Fruit fly (Drosophila melanogaster): ENCODE data around the gene Rrp45.

The Rrp45 gene

dm6 chrX:16781055-16781454, 10.0 kb downstream of the Rrp45 start:
- no peak for TF ChIP-seq pan (optimal IDR thresholded peaks at IDR 0.05)
- no peak for TF ChIP-seq EcR (GFP tag; optimal IDR thresholded peaks at IDR 0.05)
- no peak for TF ChIP-seq Dll (optimal IDR thresholded peaks at IDR 0.05)
- TF ChIP-seq psq (optimal IDR thresholded peaks at IDR 0.05), result no peak
- TF ChIP-seq CG8478 (optimal IDR thresholded peaks at IDR 0.05), result no peak
- no peak for TF ChIP-seq usp (GFP tag; optimal IDR thresholded peaks at IDR 0.05)

- TF ChIP-seq psq (optimal IDR thresholded peaks at IDR 0.05) (no peak), pan (optimal IDR thresholded peaks at IDR 0.05) (no peak), Dll (optimal IDR thresholded peaks at IDR 0.05) (no peak), usp (GFP tag; optimal IDR thresholded peaks at IDR 0.05) (no peak), EcR (GFP tag; optimal IDR thresholded peaks at IDR 0.05) (no peak), CG8478 (optimal IDR thresholded peaks at IDR 0.05) (no peak)
These were observed 10.8 kb downstream of the Rrp45 start for dm6 chrX:16780244-16780643.

- TF ChIP-seq psq (optimal IDR thresholded peaks at IDR 0.05) (no peak), CG8478 (optimal IDR thresholded peaks at IDR 0.05) (no peak), EcR (GFP tag; optimal IDR thresholded peaks at IDR 0.05) (no peak), pan (optimal IDR thresholded peaks at IDR 0.05) (no peak), Dll (optimal IDR thresholded peaks at IDR 0.05) (no peak), usp (GFP tag; optimal IDR thresholded peaks at IDR 0.05) (no peak)
These were observed 12.9 kb downstream of the Rrp45 start for dm6 chrX:16778138-16778672.

dm6 chrX:16775083-16775482, 16.0 kb downstream of the Rrp45 start:
- TF ChIP-seq pan (optimal IDR thresholded peaks at IDR 0.05) (no peak), EcR (GFP tag; optimal IDR thresholded peaks at IDR 0.05) (no peak), usp (GFP tag; optimal IDR thresholded peaks at IDR 0.05) (no peak), Dll (optimal IDR thresholded peaks at IDR 0.05) (no peak), psq (optimal IDR thresholded peaks at IDR 0.05) (no peak), CG8478 (optimal IDR thresholded peaks at IDR 0.05) (no peak)

dm6 chrX:16774201-16775061, 16.6 kb downstream of the Rrp45 start:
- TF ChIP-seq pan (optimal IDR thresholded peaks at IDR 0.05), result no peak

- no peak for TF ChIP-seq usp (GFP tag; optimal IDR thresholded peaks at IDR 0.05)
- no peak for TF ChIP-seq Dll (optimal IDR thresholded peaks at IDR 0.05)
- TF ChIP-seq EcR (GFP tag; optimal IDR thresholded peaks at IDR 0.05), result no peak
- no peak for TF ChIP-seq CG8478 (optimal IDR thresholded peaks at IDR 0.05)
- no peak for TF ChIP-seq psq (optimal IDR thresholded peaks at IDR 0.05)
- no peak for TF ChIP-seq pan (optimal IDR thresholded peaks at IDR 0.05)
These were observed 17.9 kb downstream of the Rrp45 start for dm6 chrX:16772882-16773827.

dm6 chrX:16768770-16769169, 22.3 kb downstream of the Rrp45 start:
- TF ChIP-seq EcR (GFP tag; optimal IDR thresholded peaks at IDR 0.05), result no peak
- no peak for TF ChIP-seq psq (optimal IDR thresholded peaks at IDR 0.05)
- TF ChIP-seq CG8478 (optimal IDR thresholded peaks at IDR 0.05), result no peak

dm6 chrX:16766868-16767431, 24.1 kb downstream of the Rrp45 start:
- TF ChIP-seq psq (optimal IDR thresholded peaks at IDR 0.05) (no peak), usp (GFP tag; optimal IDR thresholded peaks at IDR 0.05) (no peak), EcR (GFP tag; optimal IDR thresholded peaks at IDR 0.05) (no peak), CG8478 (optimal IDR thresholded peaks at IDR 0.05) (no peak), pan (optimal IDR thresholded peaks at IDR 0.05) (no peak), Dll (optimal IDR thresholded peaks at IDR 0.05) (no peak)

- TF ChIP-seq pan (optimal IDR thresholded peaks at IDR 0.05) (no peak), EcR (GFP tag; optimal IDR thresholded peaks at IDR 0.05) (no peak), Dll (optimal IDR thresholded peaks at IDR 0.05) (no peak), CG8478 (optimal IDR thresholded peaks at IDR 0.05) (no peak), usp (GFP tag; optimal IDR thresholded peaks at IDR 0.05) (no peak), psq (optimal IDR thresholded peaks at IDR 0.05) (no peak)
These were observed 25.3 kb downstream of the Rrp45 start for dm6 chrX:16765809-16766208.

dm6 chrX:16764955-16765354, 26.1 kb downstream of the Rrp45 start:
- TF ChIP-seq usp (GFP tag; optimal IDR thresholded peaks at IDR 0.05), result no peak

dm6 chrX:16761531-16761930, 29.5 kb downstream of the Rrp45 start:
- TF ChIP-seq psq (optimal IDR thresholded peaks at IDR 0.05), result no peak
- TF ChIP-seq CG8478 (optimal IDR thresholded peaks at IDR 0.05), result no peak
- TF ChIP-seq pan (optimal IDR thresholded peaks at IDR 0.05), result no peak
- no peak for TF ChIP-seq Dll (optimal IDR thresholded peaks at IDR 0.05)
- TF ChIP-seq EcR (GFP tag; optimal IDR thresholded peaks at IDR 0.05), result no peak
- TF ChIP-seq usp (GFP tag; optimal IDR thresholded peaks at IDR 0.05), result no peak

dm6 chrX:16760542-16760941, 30.5 kb downstream of the Rrp45 start:
- no peak for TF ChIP-seq psq (optimal IDR thresholded peaks at IDR 0.05)
- TF ChIP-seq CG8478 (optimal IDR thresholded peaks at IDR 0.05), result no peak
- TF ChIP-seq EcR (GFP tag; optimal IDR thresholded peaks at IDR 0.05), result no peak
- no peak for TF ChIP-seq Dll (optimal IDR thresholded peaks at IDR 0.05)
- TF ChIP-seq usp (GFP tag; optimal IDR thresholded peaks at IDR 0.05), result no peak
- no peak for TF ChIP-seq pan (optimal IDR thresholded peaks at IDR 0.05)

Measured in whole organism.